Fruit fly (Drosophila melanogaster): ENCODE results near the gene PolD1.
A peak's percentile ranks its signal among the peaks of the same experiment; 100 is the strongest.

PolD1 gene

dm6 chr3L:15940823-15941222, 46.8 kb downstream of the PolD1 start (continued):
- peak; percentile 17 for TF ChIP-seq pum (GFP tag; optimal IDR thresholded peaks at IDR 0.05)
- no peak; the same call in 1 of the 2 replicates for TF ChIP-seq CG31224 (GFP tag; IDR thresholded peaks at IDR 0.05)
- TF ChIP-seq HHEX (GFP tag; optimal IDR thresholded peaks at IDR 0.05), result peak; percentile 9
- TF ChIP-seq sqz (GFP tag; optimal IDR thresholded peaks at IDR 0.05), result no peak
- TF ChIP-seq CG9215 (GFP tag; IDR thresholded peaks at IDR 0.05), result no peak
- TF ChIP-seq Ada2b (GFP tag; IDR thresholded peaks at IDR 0.05), result peak; percentile 56
- TF ChIP-seq CG10267 (tag; optimal IDR thresholded peaks at IDR 0.05), result peak; percentile 48
- peak; percentile 65 for TF ChIP-seq CG17385 (GFP tag; optimal IDR thresholded peaks at IDR 0.05)
- peak; percentile 50; the same call in 1 of the 3 replicates for TF ChIP-seq so (GFP tag; IDR thresholded peaks at IDR 0.05)
- no peak for TF ChIP-seq Dll (GFP tag; IDR thresholded peaks at IDR 0.05; ENCODE audit: partially characterized antibody)
- TF ChIP-seq CG7839 (tag; optimal IDR thresholded peaks at IDR 0.05), result peak; percentile 72
- TF ChIP-seq Mrtf (GFP tag; IDR thresholded peaks at IDR 0.05), result peak; percentile 50; the same call in 1 of the 3 replicates
- TF ChIP-seq sr (GFP tag; IDR thresholded peaks at IDR 0.05), result no peak
- no peak for TF ChIP-seq CTCF (GFP tag; optimal IDR thresholded peaks at IDR 0.05)
- peak; percentile 74 for TF ChIP-seq Ptx1 (GFP tag; IDR thresholded peaks at IDR 0.05)
- peak; percentile 56 for TF ChIP-seq Abd-B (GFP tag; optimal IDR thresholded peaks at IDR 0.05)
- peak; percentile 54 for TF ChIP-seq Camta (GFP tag; optimal IDR thresholded peaks at IDR 0.05)
- TF ChIP-seq HLHmδ (GFP tag; optimal IDR thresholded peaks at IDR 0.05), result no peak
- no peak for TF ChIP-seq lov (optimal IDR thresholded peaks at IDR 0.05)
- 0 out of 3 replicates have a peak, but pooled peaks have one; percentile 65 for TF ChIP-seq lov (GFP tag; IDR thresholded peaks at IDR 0.05)
- 0 out of 2 replicates have a peak, but pooled peaks have one; percentile 15 for TF ChIP-seq klu (GFP tag; IDR thresholded peaks at IDR 0.05)
- no peak for TF ChIP-seq CG8089 (GFP tag; optimal IDR thresholded peaks at IDR 0.05)
- no peak for TF ChIP-seq mld (GFP tag; IDR thresholded peaks at IDR 0.05; ENCODE audit: partially characterized antibody)
- peak; percentile 64; the same call in 1 of the 3 replicates for TF ChIP-seq ken (GFP tag; IDR thresholded peaks at IDR 0.05)
- TF ChIP-seq Stat92E (GFP tag; optimal IDR thresholded peaks at IDR 0.05), result no peak
- TF ChIP-seq schlank (tag; optimal IDR thresholded peaks at IDR 0.05), result no peak
- peak; percentile 88 for TF ChIP-seq Med (GFP tag)
- TF ChIP-seq slp2 (GFP tag; optimal IDR thresholded peaks at IDR 0.05), result peak; percentile 26
- TF ChIP-seq Hr39 (optimal IDR thresholded peaks at IDR 0.05), result no peak
- no peak for TF ChIP-seq CG10543 (GFP tag; optimal IDR thresholded peaks at IDR 0.05)
- TF ChIP-seq salm (tag; optimal IDR thresholded peaks at IDR 0.05), result peak; percentile 0
- peak; percentile 48 for TF ChIP-seq phol (tag; optimal IDR thresholded peaks at IDR 0.05)
- TF ChIP-seq kah (GFP tag; optimal IDR thresholded peaks at IDR 0.05), result no peak
- TF ChIP-seq TFAM (GFP tag; optimal IDR thresholded peaks at IDR 0.05), result no peak
- 0 out of 2 replicates have a peak, but pooled peaks have one; percentile 31 for TF ChIP-seq CG1024 (GFP tag; IDR thresholded peaks at IDR 0.05)
- TF ChIP-seq CG1529 (GFP tag; optimal IDR thresholded peaks at IDR 0.05), result peak; percentile 65
- TF ChIP-seq CG18476 (GFP tag; optimal IDR thresholded peaks at IDR 0.05), result peak; percentile 44
- peak; percentile 78 for TF ChIP-seq oc (tag; optimal IDR thresholded peaks at IDR 0.05)
- TF ChIP-seq ash1 (GFP tag; optimal IDR thresholded peaks at IDR 0.05), result no peak
- peak; percentile 48; the same call in 1 of the 2 replicates for TF ChIP-seq gt (GFP tag; IDR thresholded peaks at IDR 0.05)
- peak; percentile 6 for TF ChIP-seq sug (tag; optimal IDR thresholded peaks at IDR 0.05)
- no peak for TF ChIP-seq CG34376 (GFP tag; optimal IDR thresholded peaks at IDR 0.05)
- peak; percentile 24 for TF ChIP-seq tio (GFP tag; optimal IDR thresholded peaks at IDR 0.05)
- 0 out of 2 replicates have a peak, but pooled peaks have one; percentile 24 for TF ChIP-seq CG11085 (GFP tag; IDR thresholded peaks at IDR 0.05)
- TF ChIP-seq D (optimal IDR thresholded peaks at IDR 0.05), result no peak
- peak; percentile 65 for TF ChIP-seq D (GFP tag; optimal IDR thresholded peaks at IDR 0.05)
- TF ChIP-seq CG30431 (GFP tag; optimal IDR thresholded peaks at IDR 0.05), result peak; percentile 30
- peak; percentile 61 for TF ChIP-seq unpg (GFP tag; optimal IDR thresholded peaks at IDR 0.05)
- TF ChIP-seq ATbp (GFP tag; optimal IDR thresholded peaks at IDR 0.05), result peak; percentile 72
- no peak for TF ChIP-seq BtbVII (GFP tag; optimal IDR thresholded peaks at IDR 0.05)
- peak; percentile 62 for TF ChIP-seq CG6254 (GFP tag; optimal IDR thresholded peaks at IDR 0.05)
- no peak for TF ChIP-seq Kr (GFP tag; optimal IDR thresholded peaks at IDR 0.05)
